Fruit fly (Drosophila melanogaster) whole organism, wandering third instar larva: Measurements from ENCODE around the gene Grip75.

Source experiments
- Abd-B ChIP-seq: fragments of >200 bp; optimal IDR thresholded peaks from 2 replicates; lab custom pipeline; 2017; ENCODE audit warnings: missing biosample characterization, missing genetic modification characterization
- CG32264 ChIP-seq: fragments of 200-800 bp; sonication (Bioruptor generic); optimal IDR thresholded peaks from 2 replicates; lab custom pipeline; 2016; ENCODE audit warnings: missing biosample characterization, missing genetic modification characterization
- CG9705 ChIP-seq: fragments of 200-800 bp; sonication (Bioruptor generic); optimal IDR thresholded peaks from 2 replicates; lab custom pipeline; 2018; ENCODE audit warnings: missing biosample characterization, mild to moderate bottlenecking, missing genetic modification characterization
- CrebA ChIP-seq: fragments of 200-800 bp; sonication (Bioruptor generic); optimal IDR thresholded peaks from 2 replicates; lab custom pipeline; 2016; ENCODE audit warnings: missing biosample characterization, mild to moderate bottlenecking, missing genetic modification characterization, borderline replicate concordance
- Dfd ChIP-seq: fragments of >200 bp; optimal IDR thresholded peaks from 2 replicates; lab custom pipeline; 2017; ENCODE audit warnings: missing biosample characterization, missing genetic modification characterization
- Dif ChIP-seq: fragments of 200-275, 200-300 bp; sonication (Bioruptor generic); optimal IDR thresholded peaks from 2 replicates; lab custom pipeline; 2018; ENCODE audit warnings: missing biosample characterization, missing genetic modification characterization; ENCODE audit not compliant: partially characterized antibody
- GATAd ChIP-seq: sonication (Bioruptor generic); optimal IDR thresholded peaks from 2 replicates; lab custom pipeline; 2016; ENCODE audit warnings: missing biosample characterization, missing genetic modification characterization
- HLH106 ChIP-seq: fragments of 200-800 bp; optimal IDR thresholded peaks from 3 replicates; lab custom pipeline; 2019; ENCODE audit warnings: missing biosample characterization, mild to moderate bottlenecking, missing genetic modification characterization, moderate library complexity
- Hnf4 ChIP-seq: fragments of 200-800 bp; sonication (Bioruptor generic); optimal IDR thresholded peaks from 2 replicates; lab custom pipeline; 2016; ENCODE audit warnings: missing biosample characterization, mild to moderate bottlenecking, missing genetic modification characterization
- Hr78 ChIP-seq: fragments of >200 bp; optimal IDR thresholded peaks from 2 replicates; lab custom pipeline; 2017; ENCODE audit warnings: missing biosample characterization, missing genetic modification characterization
- Hr83 ChIP-seq: fragments of 200-300 bp; sonication (Bioruptor generic); optimal IDR thresholded peaks from 2 replicates; lab custom pipeline; 2016; ENCODE audit warnings: missing biosample characterization, mild to moderate bottlenecking, missing genetic modification characterization, moderate library complexity; ENCODE audit not compliant: poor library complexity, severe bottlenecking
- Jra ChIP-seq: sonication (Bioruptor generic); optimal IDR thresholded peaks from 2 replicates; lab custom pipeline; 2016; ENCODE audit warnings: missing biosample characterization, missing genetic modification characterization
- Mio ChIP-seq: sonication (Bioruptor generic); optimal IDR thresholded peaks from 2 replicates; lab custom pipeline; 2016; ENCODE audit warnings: missing biosample characterization, missing genetic modification characterization
- Myc ChIP-seq: fragments of >200 bp; optimal IDR thresholded peaks from 2 replicates; lab custom pipeline; 2017
- N ChIP-seq: fragments of >200 bp; optimal IDR thresholded peaks from 2 replicates; lab custom pipeline; 2018; ENCODE audit warnings: missing biosample characterization, missing external identifiers, missing genetic modification characterization
- OdsH ChIP-seq: fragments of 200-800 bp; sonication (Bioruptor generic); optimal IDR thresholded peaks from 2 replicates; lab custom pipeline; 2016; ENCODE audit warnings: missing biosample characterization, mild to moderate bottlenecking, missing genetic modification characterization
- Rel ChIP-seq, 2 experiments: fragments of 200-800 bp; sonication (Bioruptor generic) in 1 of 2; optimal IDR thresholded peaks; 2 replicates in 1 of 2; 3 replicates in 1 of 2; lab custom pipeline; 2016 to 2019; ENCODE audit warnings: mild to moderate bottlenecking in 2 of 2, missing biosample characterization in 2 of 2, missing genetic modification characterization in 2 of 2, moderate library complexity in 1 of 2
- Sp1 ChIP-seq: fragments of 200-800 bp; sonication (Bioruptor generic); optimal IDR thresholded peaks from 3 replicates; lab custom pipeline; 2019; ENCODE audit warnings: missing biosample characterization, mild to moderate bottlenecking, missing genetic modification characterization, moderate library complexity
- Vsx2 ChIP-seq: fragments of 200-300, 225-300 bp; sonication (Bioruptor generic); optimal IDR thresholded peaks from 2 replicates; lab custom pipeline; 2018; ENCODE audit warnings: missing biosample characterization, missing genetic modification characterization; ENCODE audit not compliant: partially characterized antibody
- br ChIP-seq: fragments of 200-800 bp; sonication (Bioruptor generic); optimal IDR thresholded peaks from 2 replicates; lab custom pipeline; 2016; ENCODE audit warnings: missing biosample characterization, missing genetic modification characterization
- brk ChIP-seq: fragments of 200-800 bp; sonication (Bioruptor generic); optimal IDR thresholded peaks from 2 replicates; lab custom pipeline; 2016; ENCODE audit warnings: missing biosample characterization, mild to moderate bottlenecking, missing genetic modification characterization
- dl ChIP-seq, 2 experiments: fragments of 175-275, 200-275 bp in 1 of 2; fragments of 200-275 bp in 1 of 2; sonication (Bioruptor generic); optimal IDR thresholded peaks; lab custom pipeline; 2018; ENCODE audit warnings: mild to moderate bottlenecking in 2 of 2, missing biosample characterization in 2 of 2, missing genetic modification characterization in 2 of 2, moderate library complexity in 2 of 2; ENCODE audit not compliant: partially characterized antibody in 2 of 2, insufficient read depth in 1 of 2
- dmrt93B ChIP-seq: fragments of 200-800 bp; sonication (Bioruptor generic); optimal IDR thresholded peaks from 2 replicates; lab custom pipeline; 2018; ENCODE audit warnings: missing biosample characterization, mild to moderate bottlenecking, missing genetic modification characterization
- dsf ChIP-seq: sonication (Bioruptor generic); optimal IDR thresholded peaks from 2 replicates; lab custom pipeline; 2016; ENCODE audit warnings: missing biosample characterization, missing genetic modification characterization, borderline replicate concordance
- ey ChIP-seq: fragments of 200-800 bp; sonication (Bioruptor generic); optimal IDR thresholded peaks from 2 replicates; lab custom pipeline; 2016; ENCODE audit warnings: missing biosample characterization, missing genetic modification characterization
- foxo ChIP-seq, 2 experiments: fragments of 200-800 bp; sonication (Bioruptor generic); optimal IDR thresholded peaks; 2 replicates in 1 of 2; 3 replicates in 1 of 2; lab custom pipeline; 2016 to 2017; ENCODE audit warnings: missing biosample characterization in 2 of 2, missing genetic modification characterization in 2 of 2
- fru ChIP-seq: fragments of 200-800 bp; sonication (Bioruptor generic); optimal IDR thresholded peaks from 3 replicates; lab custom pipeline; 2016; ENCODE audit warnings: missing biosample characterization, mild to moderate bottlenecking, missing genetic modification characterization
- h ChIP-seq: fragments of 200-800 bp; sonication (Bioruptor generic); optimal IDR thresholded peaks from 3 replicates; lab custom pipeline; 2016; ENCODE audit warnings: missing biosample characterization, mild to moderate bottlenecking, missing genetic modification characterization
- jim ChIP-seq: fragments of 175-275, 200-325 bp; sonication (Bioruptor generic); optimal IDR thresholded peaks from 2 replicates; lab custom pipeline; 2016; ENCODE audit warnings: missing biosample characterization, mild to moderate bottlenecking, missing genetic modification characterization
- lola ChIP-seq: fragments of >200 bp; optimal IDR thresholded peaks from 2 replicates; lab custom pipeline; 2017; ENCODE audit warnings: missing biosample characterization, missing genetic modification characterization
- pan ChIP-seq: fragments of >200 bp; optimal IDR thresholded peaks from 2 replicates; lab custom pipeline; 2017
- psq ChIP-seq: fragments of 200-800 bp; sonication (Bioruptor generic); optimal IDR thresholded peaks from 3 replicates; lab custom pipeline; 2017; ENCODE audit warnings: missing biosample characterization, mild to moderate bottlenecking, missing genetic modification characterization, moderate library complexity
- rgr ChIP-seq: fragments of 200-800 bp; sonication (Bioruptor generic); optimal IDR thresholded peaks from 3 replicates; lab custom pipeline; 2016; ENCODE audit warnings: missing biosample characterization, mild to moderate bottlenecking, missing genetic modification characterization
- sage ChIP-seq: fragments of 200-800 bp; sonication (Bioruptor generic); optimal IDR thresholded peaks from 2 replicates; lab custom pipeline; 2016; ENCODE audit warnings: missing biosample characterization, mild to moderate bottlenecking, missing genetic modification characterization
- sv ChIP-seq: fragments of 200-800 bp; sonication (Bioruptor generic); optimal IDR thresholded peaks from 3 replicates; lab custom pipeline; 2016; ENCODE audit warnings: missing biosample characterization, missing genetic modification characterization
- tai ChIP-seq: sonication (Bioruptor generic); optimal IDR thresholded peaks from 2 replicates; lab custom pipeline; 2016; ENCODE audit warnings: missing biosample characterization, missing genetic modification characterization
- usp ChIP-seq: fragments of >200 bp; optimal IDR thresholded peaks from 2 replicates; lab custom pipeline; 2017; ENCODE audit warnings: missing biosample characterization, missing genetic modification characterization
- woc ChIP-seq: sonication (Bioruptor generic); optimal IDR thresholded peaks from 2 replicates; lab custom pipeline; 2016; ENCODE audit warnings: missing biosample characterization, mild to moderate bottlenecking, missing genetic modification characterization

The Grip75 gene

dm6 chr2L:10522174-10522893 is 39.2 kb downstream of the Grip75 start:
- no peak for TF ChIP-seq Hr83 (GFP tag; lab: Kevin White, UChicago)
- TF ChIP-seq tai, result no peak
- TF ChIP-seq jim (GFP tag; lab: Kevin White, UChicago), result no peak
- no peak for TF ChIP-seq CG9705
- no peak for TF ChIP-seq foxo (GFP tag; optimal IDR thresholded peaks at IDR 0.05; lab: Kevin White, UChicago)
- no peak for TF ChIP-seq br (GFP tag; lab: Kevin White, UChicago)
- no peak for TF ChIP-seq h (GFP tag; lab: Kevin White, UChicago)
- no peak for TF ChIP-seq sage
- TF ChIP-seq HLH106 (tag; lab: Kevin White, UChicago), result no peak
- no peak for TF ChIP-seq Hnf4 (GFP tag; lab: Kevin White, UChicago)
- no peak for TF ChIP-seq usp (GFP tag; lab: Kevin White, UChicago)
- TF ChIP-seq dmrt93B (GFP tag; lab: Kevin White, UChicago), result no peak
- no peak for TF ChIP-seq GATAd

- TF ChIP-seq woc, result no peak
- no peak for TF ChIP-seq GATAd
- no peak for TF ChIP-seq tai
- no peak for TF ChIP-seq dsf (GFP tag; lab: Kevin White, UChicago)
- no peak for TF ChIP-seq jim (GFP tag; lab: Kevin White, UChicago)
- TF ChIP-seq usp (GFP tag; lab: Kevin White, UChicago), result no peak
- TF ChIP-seq dl (GFP tag; optimal IDR thresholded peaks at IDR 0.05; lab: Kevin White, UChicago; ENCODE audit: insufficient read depth in 1 of 2, partially characterized antibody in 2 of 2), result no peak
- TF ChIP-seq Mio (GFP tag; lab: Kevin White, UChicago), result no peak
- TF ChIP-seq Sp1, result peak; percentile 42
- peak; percentile 61 for TF ChIP-seq sv (GFP tag; lab: Kevin White, UChicago)
- peak; percentile 45 for TF ChIP-seq rgr (GFP tag; lab: Kevin White, UChicago)
- TF ChIP-seq ey (GFP tag; lab: Kevin White, UChicago), result peak; percentile 20
- TF ChIP-seq Hr83 (GFP tag; lab: Kevin White, UChicago), result no peak
- no peak for TF ChIP-seq brk (GFP tag; lab: Kevin White, UChicago)
- no peak for TF ChIP-seq Rel (GFP tag; optimal IDR thresholded peaks at IDR 0.05; lab: Kevin White, UChicago)
- no peak for TF ChIP-seq Rel (tag; optimal IDR thresholded peaks at IDR 0.05; lab: Kevin White, UChicago)
- TF ChIP-seq pan (lab: Kevin White, UChicago), result no peak
- TF ChIP-seq Abd-B (GFP tag; lab: Kevin White, UChicago), result no peak
- TF ChIP-seq N, result no peak
- peak in 1 of 2 experiments; percentile 62 for TF ChIP-seq foxo (GFP tag; optimal IDR thresholded peaks at IDR 0.05; lab: Kevin White, UChicago)
- TF ChIP-seq Myc (lab: Kevin White, UChicago), result no peak
- no peak for TF ChIP-seq sage
- TF ChIP-seq Jra, result peak; percentile 5
- peak; percentile 11 for TF ChIP-seq dmrt93B (GFP tag; lab: Kevin White, UChicago)
- peak; percentile 44 for TF ChIP-seq h (GFP tag; lab: Kevin White, UChicago)
- peak; percentile 22 for TF ChIP-seq br (GFP tag; lab: Kevin White, UChicago)
- TF ChIP-seq OdsH (GFP tag; lab: Kevin White, UChicago), result peak; percentile 46
- TF ChIP-seq Vsx2 (GFP tag; lab: Kevin White, UChicago), result no peak
- TF ChIP-seq CG32264 (GFP tag; lab: Kevin White, UChicago), result no peak
- TF ChIP-seq psq (GFP tag; lab: Kevin White, UChicago), result peak; percentile 37
- TF ChIP-seq Hnf4 (GFP tag; lab: Kevin White, UChicago), result peak; percentile 23
- TF ChIP-seq CrebA, result no peak
- peak; percentile 63 for TF ChIP-seq fru (GFP tag; lab: Kevin White, UChicago)
- no peak for TF ChIP-seq Dif (GFP tag; lab: Kevin White, UChicago)
- peak; percentile 11 for TF ChIP-seq Dfd (GFP tag; lab: Kevin White, UChicago)
- peak; percentile 58 for TF ChIP-seq HLH106 (tag; lab: Kevin White, UChicago)
- no peak for TF ChIP-seq lola
- no peak for TF ChIP-seq Hr78 (GFP tag; lab: Kevin White, UChicago)
- no peak for TF ChIP-seq CG9705
Measured at dm6 chr2L:10526953-10527584, 44.0 kb downstream of the Grip75 start, which contains the start of gene Lip4. TSS of gene Lip4 (plus strand) at chr2L:10527572.
